Worm (Caenorhabditis elegans) whole organism, midembryonic: ENCODE data around the gene arrd-6.

Source experiments
- T22C8.4 ChIP-seq: fragments of 200-800 bp; sonication (Bioruptor generic); IDR thresholded peaks from 2 replicates; pipeline ENCODE4 v1.3.6; 2022; ENCODE audit warnings: missing genetic modification characterization, missing compliant biosample characterization
- cog-1 ChIP-seq: sonication (generic microtip); optimal IDR thresholded peaks from 2 replicates; lab custom pipeline; 2016; ENCODE audit warnings: missing genetic modification characterization, missing compliant biosample characterization
- flt-1 ChIP-seq: fragments of 200-800 bp; sonication (Bioruptor generic); IDR thresholded peaks from 2 replicates; pipeline ENCODE4 v1.3.6; 2022; ENCODE audit warnings: missing genetic modification characterization, missing compliant biosample characterization
- klf-2 ChIP-seq: fragments of 200-800 bp; sonication (Bioruptor generic); conservative IDR thresholded peaks from 2 replicates; pipeline ENCODE4 v1.3.6; 2022; ENCODE audit warnings: missing genetic modification reagents, missing genetic modification characterization, missing compliant biosample characterization
- med-1 ChIP-seq: sonication (generic microtip); optimal IDR thresholded peaks from 2 replicates; lab custom pipeline; 2017; ENCODE audit warnings: missing genetic modification characterization, mild to moderate bottlenecking, missing compliant biosample characterization, antibody characterized with exemption, missing genetic modification reagents; ENCODE audit not compliant: insufficient read depth
- ref-1 ChIP-seq: fragments of 200-800 bp; sonication (Bioruptor generic); conservative IDR thresholded peaks from 2 replicates; pipeline ENCODE4 v1.3.6; 2022; ENCODE audit warnings: missing genetic modification reagents, missing genetic modification characterization, missing compliant biosample characterization
- tab-1 ChIP-seq: fragments of 200-800 bp; sonication (Bioruptor generic); IDR thresholded peaks from 2 replicates; pipeline ENCODE4 v1.3.6; 2022; ENCODE audit warnings: missing genetic modification characterization, missing compliant biosample characterization
- ztf-23 ChIP-seq: fragments of 200-800 bp; sonication (Bioruptor generic); IDR thresholded peaks from 2 replicates; pipeline ENCODE4 v1.3.6; 2022; ENCODE audit warnings: missing genetic modification reagents, missing genetic modification characterization, missing compliant biosample characterization
- ztf-29 ChIP-seq: fragments of 200-800 bp; sonication (Bioruptor generic); IDR thresholded peaks from 2 replicates; pipeline ENCODE4 v1.3.6; 2022; ENCODE audit warnings: missing genetic modification reagents, missing genetic modification characterization, missing compliant biosample characterization

The arrd-6 gene

ce11 chrII:11154957-11155356 lies 12.4 kb downstream of the arrd-6 start:
- TF ChIP-seq flt-1 (no peak), cog-1 (tag; lab: Kevin White, UChicago) (no peak), T22C8.4 (GFP tag; lab: Robert Waterston, UW) (no peak), med-1 (GFP tag; lab: Kevin White, UChicago) (no peak), tab-1 (GFP tag; lab: Robert Waterston, UW) (no peak), ref-1 (GFP tag; lab: Robert Waterston, UW) (no peak), ztf-29 (GFP tag; lab: Robert Waterston, UW) (no peak), ztf-23 (no peak), klf-2 (no peak)

ce11 chrII:11155400-11155799 lies 12.9 kb downstream of the arrd-6 start:
- TF ChIP-seq tab-1 (GFP tag; lab: Robert Waterston, UW) (no peak), ztf-23 (no peak), klf-2 (no peak), ztf-29 (GFP tag; lab: Robert Waterston, UW) (no peak), T22C8.4 (GFP tag; lab: Robert Waterston, UW) (no peak), flt-1 (no peak), ref-1 (GFP tag; lab: Robert Waterston, UW) (no peak), med-1 (GFP tag; lab: Kevin White, UChicago) (no peak), cog-1 (tag; lab: Kevin White, UChicago) (no peak)

ce11 chrII:11156160-11156559 lies 13.6 kb downstream of the arrd-6 start:
- TF ChIP-seq ztf-29 (GFP tag; lab: Robert Waterston, UW) (no peak), T22C8.4 (GFP tag; lab: Robert Waterston, UW) (no peak), ref-1 (GFP tag; lab: Robert Waterston, UW) (no peak), klf-2 (no peak), flt-1 (no peak), ztf-23 (no peak), cog-1 (tag; lab: Kevin White, UChicago) (no peak), tab-1 (GFP tag; lab: Robert Waterston, UW) (no peak), med-1 (GFP tag; lab: Kevin White, UChicago) (no peak)

- TF ChIP-seq cog-1 (tag; lab: Kevin White, UChicago) (no peak), klf-2 (peak; percentile 74), ztf-29 (GFP tag; lab: Robert Waterston, UW) (peak; percentile 78), T22C8.4 (GFP tag; lab: Robert Waterston, UW) (peak; percentile 60; the same call in 1 of the 2 replicates), ref-1 (GFP tag; lab: Robert Waterston, UW) (peak; percentile 58; the same call in 1 of the 2 replicates), med-1 (GFP tag; lab: Kevin White, UChicago) (no peak), ztf-23 (peak; percentile 78), tab-1 (GFP tag; lab: Robert Waterston, UW) (peak; percentile 84), flt-1 (peak; percentile 86)
Observed at ce11 chrII:11157660-11158059, 15.1 kb downstream of the arrd-6 start.

- TF ChIP-seq ztf-23 (no peak), tab-1 (GFP tag; lab: Robert Waterston, UW) (no peak), ztf-29 (GFP tag; lab: Robert Waterston, UW) (no peak), cog-1 (tag; lab: Kevin White, UChicago) (no peak), T22C8.4 (GFP tag; lab: Robert Waterston, UW) (no peak), klf-2 (no peak), flt-1 (no peak), ref-1 (GFP tag; lab: Robert Waterston, UW) (no peak), med-1 (GFP tag; lab: Kevin White, UChicago) (no peak)
Observed at ce11 chrII:11161675-11162074, 19.1 kb downstream of the arrd-6 start.

- no peak for TF ChIP-seq cog-1 (tag; lab: Kevin White, UChicago)
- no peak for TF ChIP-seq flt-1
- TF ChIP-seq ztf-23, result no peak
Observed at ce11 chrII:11162390-11162789, 19.9 kb downstream of the arrd-6 start, which contains the start of gene ptr-13. TSS of gene ptr-13 (minus strand) at chrII:11162481.

ce11 chrII:11163291-11163690 lies 20.8 kb downstream of the arrd-6 start:
- TF ChIP-seq ref-1 (GFP tag; lab: Robert Waterston, UW) (no peak), T22C8.4 (GFP tag; lab: Robert Waterston, UW) (no peak), klf-2 (no peak), ztf-23 (no peak), ztf-29 (GFP tag; lab: Robert Waterston, UW) (no peak), tab-1 (GFP tag; lab: Robert Waterston, UW) (no peak), cog-1 (tag; lab: Kevin White, UChicago) (no peak), flt-1 (no peak), med-1 (GFP tag; lab: Kevin White, UChicago) (no peak)

ce11 chrII:11166414-11166813 lies 23.9 kb downstream of the arrd-6 start:
- TF ChIP-seq cog-1 (tag; lab: Kevin White, UChicago) (no peak), klf-2 (no peak), tab-1 (GFP tag; lab: Robert Waterston, UW) (no peak), T22C8.4 (GFP tag; lab: Robert Waterston, UW) (no peak), flt-1 (no peak), ztf-23 (no peak), ztf-29 (GFP tag; lab: Robert Waterston, UW) (no peak), med-1 (GFP tag; lab: Kevin White, UChicago) (no peak), ref-1 (GFP tag; lab: Robert Waterston, UW) (no peak)

ce11 chrII:11167039-11167438 lies 24.5 kb downstream of the arrd-6 start:
- no peak for TF ChIP-seq tab-1 (GFP tag; lab: Robert Waterston, UW)
- no peak for TF ChIP-seq ztf-29 (GFP tag; lab: Robert Waterston, UW)
- no peak for TF ChIP-seq cog-1 (tag; lab: Kevin White, UChicago)
- TF ChIP-seq ztf-23, result no peak
- TF ChIP-seq ref-1 (GFP tag; lab: Robert Waterston, UW), result no peak
- TF ChIP-seq flt-1, result no peak
- no peak for TF ChIP-seq T22C8.4 (GFP tag; lab: Robert Waterston, UW)
- no peak for TF ChIP-seq klf-2

- TF ChIP-seq ztf-23, result 0 out of 2 replicates have a peak, but pooled peaks have one; percentile 10
Observed at ce11 chrII:11168893-11169292, 26.4 kb downstream of the arrd-6 start.
